Fruit fly (Drosophila melanogaster): ENCODE measurements around the gene Efa6.

The Efa6 gene

dm6 chr3R:22576979-22577378 lies 10.6 kb upstream of the Efa6 start:
- peak; percentile 14; the same call in 1 of the 3 replicates for TF ChIP-seq CG8119 (GFP tag; IDR thresholded peaks at IDR 0.05)
- no peak for TF ChIP-seq CG6792 (GFP tag; optimal IDR thresholded peaks at IDR 0.05)
- no peak for TF ChIP-seq CG6854 (GFP tag; optimal IDR thresholded peaks at IDR 0.05)

dm6 chr3R:22580546-22580945 lies 7.0 kb upstream of the Efa6 start, which contains the start of gene CSN6:
TSS of gene CSN6 (plus strand) at chr3R:22580773.
- TF ChIP-seq CG3032 (tag; optimal IDR thresholded peaks at IDR 0.05): peak; percentile 19
- TF ChIP-seq Eip78C (GFP tag): peak; percentile 15
- TF ChIP-seq Sox14 (GFP tag; optimal IDR thresholded peaks at IDR 0.05): peak; percentile 36
- no peak for TF ChIP-seq vri (GFP tag; optimal IDR thresholded peaks at IDR 0.05)
- TF ChIP-seq Sox102F (GFP tag; optimal IDR thresholded peaks at IDR 0.05): no peak
- no peak for TF ChIP-seq spab (GFP tag; optimal IDR thresholded peaks at IDR 0.05)
- TF ChIP-seq fkh (GFP tag; optimal IDR thresholded peaks at IDR 0.05): no peak
- TF ChIP-seq dsx (GFP tag; optimal IDR thresholded peaks at IDR 0.05; ENCODE audit: poor library complexity, severe bottlenecking): peak; percentile 67

- TF ChIP-seq cyc (GFP tag; optimal IDR thresholded peaks at IDR 0.05): no peak
- TF ChIP-seq spab (GFP tag; optimal IDR thresholded peaks at IDR 0.05): no peak
- TF ChIP-seq CG8632 (GFP tag; optimal IDR thresholded peaks at IDR 0.05): no peak
Measured at dm6 chr3R:22582981-22583380, 4.6 kb upstream of the Efa6 start, which contains the start of gene Dph5. TSS of gene Dph5 (minus strand) at chr3R:22583225.

dm6 chr3R:22584582-22584981 lies 3.0 kb upstream of the Efa6 start, which contains the start of the genes CG33107 and CG6937:
TSS of gene CG33107 (minus strand) at chr3R:22584718.
TSS of gene CG6937 (plus strand) at chr3R:22584773.
- TF ChIP-seq CG9139 (GFP tag; optimal IDR thresholded peaks at IDR 0.05) (no peak), net (GFP tag; optimal IDR thresholded peaks at IDR 0.05) (no peak), CG31627 (GFP tag; optimal IDR thresholded peaks at IDR 0.05) (no peak), Eip78C (GFP tag) (peak; percentile 10), svp (GFP tag) (no peak), CG10669 (GFP tag; optimal IDR thresholded peaks at IDR 0.05) (no peak), fd59A (GFP tag; optimal IDR thresholded peaks at IDR 0.05) (no peak), CG6792 (GFP tag; optimal IDR thresholded peaks at IDR 0.05) (no peak), salr (GFP tag; optimal IDR thresholded peaks at IDR 0.05) (no peak), CG11902 (GFP tag; optimal IDR thresholded peaks at IDR 0.05) (no peak), fkh (GFP tag; optimal IDR thresholded peaks at IDR 0.05) (peak; percentile 84), CG6163 (GFP tag; IDR thresholded peaks at IDR 0.05) (no peak), Ets96B (tag; optimal IDR thresholded peaks at IDR 0.05) (no peak), CG11762 (GFP tag; optimal IDR thresholded peaks at IDR 0.05; ENCODE audit: insufficient read depth) (no peak), CG15336 (GFP tag; IDR thresholded peaks at IDR 0.05) (no peak), CG6854 (GFP tag; optimal IDR thresholded peaks at IDR 0.05) (no peak), dac (GFP tag; optimal IDR thresholded peaks at IDR 0.05) (no peak)

dm6 chr3R:22586525-22586924 lies 1.0 kb upstream of the Efa6 start, which contains the start of gene btn:
TSS of gene btn (minus strand) at chr3R:22586625.
- TF ChIP-seq CG8119 (GFP tag; IDR thresholded peaks at IDR 0.05): no peak

- TF ChIP-seq Eip78C (GFP tag): peak; percentile 21
- peak; percentile 14 for TF ChIP-seq Hr39 (GFP tag; optimal IDR thresholded peaks at IDR 0.05)
- TF ChIP-seq fd59A (GFP tag; optimal IDR thresholded peaks at IDR 0.05): no peak
Measured at dm6 chr3R:22588756-22589155, 1.2 kb downstream of the Efa6 start.

- peak in 1 of 2 experiments; percentile 10 for TF ChIP-seq salr (GFP tag; optimal IDR thresholded peaks at IDR 0.05)
- peak; percentile 65 to 71 for TF ChIP-seq ss (GFP tag; optimal IDR thresholded peaks at IDR 0.05)
- TF ChIP-seq vri (GFP tag; optimal IDR thresholded peaks at IDR 0.05): peak; percentile 14
- peak; percentile 44; the same call in 1 of the 2 replicates for TF ChIP-seq CG15336 (GFP tag; IDR thresholded peaks at IDR 0.05)
- no peak for TF ChIP-seq cyc (GFP tag; optimal IDR thresholded peaks at IDR 0.05)
- no peak for TF ChIP-seq OdsH (GFP tag; optimal IDR thresholded peaks at IDR 0.05)
- peak; percentile 37 for TF ChIP-seq net (GFP tag; optimal IDR thresholded peaks at IDR 0.05)
- TF ChIP-seq CG3919 (GFP tag; optimal IDR thresholded peaks at IDR 0.05): peak; percentile 39
- TF ChIP-seq fkh (GFP tag; optimal IDR thresholded peaks at IDR 0.05): peak; percentile 84
- TF ChIP-seq Sox15 (GFP tag; optimal IDR thresholded peaks at IDR 0.05): no peak
- no peak for TF ChIP-seq CG34406 (GFP tag; optimal IDR thresholded peaks at IDR 0.05)
- TF ChIP-seq CG3032 (tag; optimal IDR thresholded peaks at IDR 0.05): peak; percentile 33
- peak; percentile 35 for TF ChIP-seq spab (GFP tag; optimal IDR thresholded peaks at IDR 0.05)
- TF ChIP-seq svp (GFP tag): no peak
- TF ChIP-seq CG6163 (GFP tag; IDR thresholded peaks at IDR 0.05): peak; percentile 76
- TF ChIP-seq CG1621 (tag; optimal IDR thresholded peaks at IDR 0.05): peak; percentile 23
- TF ChIP-seq Hr39 (GFP tag; optimal IDR thresholded peaks at IDR 0.05): no peak
- no peak for TF ChIP-seq lz (GFP tag; optimal IDR thresholded peaks at IDR 0.05)
- peak; percentile 67 for TF ChIP-seq CG6808 (GFP tag; optimal IDR thresholded peaks at IDR 0.05)
- TF ChIP-seq CG8319 (GFP tag; optimal IDR thresholded peaks at IDR 0.05): no peak
- TF ChIP-seq eg (GFP tag; IDR thresholded peaks at IDR 0.05): 0 out of 3 replicates have a peak, but pooled peaks have one; percentile 12
- no peak for TF ChIP-seq fd59A (GFP tag; optimal IDR thresholded peaks at IDR 0.05)
- no peak for TF ChIP-seq dsx (GFP tag; optimal IDR thresholded peaks at IDR 0.05; ENCODE audit: poor library complexity, severe bottlenecking)
Measured at dm6 chr3R:22589311-22589710, 1.8 kb downstream of the Efa6 start.

Data from whole organism, prepupa.